Fruit fly (Drosophila melanogaster) whole organism, wandering third instar larva: ENCODE results near the gene Nha1.

Experiments used
- Abd-B ChIP-seq: fragments of >200 bp; optimal IDR thresholded peaks from 2 replicates; lab custom pipeline; 2017; ENCODE audit warnings: missing biosample characterization, missing genetic modification characterization
- CG32264 ChIP-seq: fragments of 200-800 bp; sonication (Bioruptor generic); optimal IDR thresholded peaks from 2 replicates; lab custom pipeline; 2016; ENCODE audit warnings: missing biosample characterization, missing genetic modification characterization
- CG9705 ChIP-seq: fragments of 200-800 bp; sonication (Bioruptor generic); optimal IDR thresholded peaks from 2 replicates; lab custom pipeline; 2018; ENCODE audit warnings: missing biosample characterization, mild to moderate bottlenecking, missing genetic modification characterization
- CrebA ChIP-seq: fragments of 200-800 bp; sonication (Bioruptor generic); optimal IDR thresholded peaks from 2 replicates; lab custom pipeline; 2016; ENCODE audit warnings: missing biosample characterization, mild to moderate bottlenecking, missing genetic modification characterization, borderline replicate concordance
- Dfd ChIP-seq: fragments of >200 bp; optimal IDR thresholded peaks from 2 replicates; lab custom pipeline; 2017; ENCODE audit warnings: missing biosample characterization, missing genetic modification characterization
- Dif ChIP-seq: fragments of 200-275, 200-300 bp; sonication (Bioruptor generic); optimal IDR thresholded peaks from 2 replicates; lab custom pipeline; 2018; ENCODE audit warnings: missing biosample characterization, missing genetic modification characterization; ENCODE audit not compliant: partially characterized antibody
- GATAd ChIP-seq: sonication (Bioruptor generic); optimal IDR thresholded peaks from 2 replicates; lab custom pipeline; 2016; ENCODE audit warnings: missing biosample characterization, missing genetic modification characterization
- HLH106 ChIP-seq: fragments of 200-800 bp; optimal IDR thresholded peaks from 3 replicates; lab custom pipeline; 2019; ENCODE audit warnings: missing biosample characterization, mild to moderate bottlenecking, missing genetic modification characterization, moderate library complexity
- Hnf4 ChIP-seq: fragments of 200-800 bp; sonication (Bioruptor generic); optimal IDR thresholded peaks from 2 replicates; lab custom pipeline; 2016; ENCODE audit warnings: missing biosample characterization, mild to moderate bottlenecking, missing genetic modification characterization
- Hr78 ChIP-seq: fragments of >200 bp; optimal IDR thresholded peaks from 2 replicates; lab custom pipeline; 2017; ENCODE audit warnings: missing biosample characterization, missing genetic modification characterization
- Hr83 ChIP-seq: fragments of 200-300 bp; sonication (Bioruptor generic); optimal IDR thresholded peaks from 2 replicates; lab custom pipeline; 2016; ENCODE audit warnings: missing biosample characterization, mild to moderate bottlenecking, missing genetic modification characterization, moderate library complexity; ENCODE audit not compliant: poor library complexity, severe bottlenecking
- Jra ChIP-seq: sonication (Bioruptor generic); optimal IDR thresholded peaks from 2 replicates; lab custom pipeline; 2016; ENCODE audit warnings: missing biosample characterization, missing genetic modification characterization
- Mio ChIP-seq: sonication (Bioruptor generic); optimal IDR thresholded peaks from 2 replicates; lab custom pipeline; 2016; ENCODE audit warnings: missing biosample characterization, missing genetic modification characterization
- Myc ChIP-seq: fragments of >200 bp; optimal IDR thresholded peaks from 2 replicates; lab custom pipeline; 2017
- N ChIP-seq: fragments of >200 bp; optimal IDR thresholded peaks from 2 replicates; lab custom pipeline; 2018; ENCODE audit warnings: missing biosample characterization, missing external identifiers, missing genetic modification characterization
- OdsH ChIP-seq: fragments of 200-800 bp; sonication (Bioruptor generic); optimal IDR thresholded peaks from 2 replicates; lab custom pipeline; 2016; ENCODE audit warnings: missing biosample characterization, mild to moderate bottlenecking, missing genetic modification characterization
- Rel ChIP-seq, 2 experiments: fragments of 200-800 bp; sonication (Bioruptor generic) in 1 of 2; optimal IDR thresholded peaks; 2 replicates in 1 of 2; 3 replicates in 1 of 2; lab custom pipeline; 2016 to 2019; ENCODE audit warnings: mild to moderate bottlenecking in 2 of 2, missing biosample characterization in 2 of 2, missing genetic modification characterization in 2 of 2, moderate library complexity in 1 of 2
- Sp1 ChIP-seq: fragments of 200-800 bp; sonication (Bioruptor generic); optimal IDR thresholded peaks from 3 replicates; lab custom pipeline; 2019; ENCODE audit warnings: missing biosample characterization, mild to moderate bottlenecking, missing genetic modification characterization, moderate library complexity
- Vsx2 ChIP-seq: fragments of 200-300, 225-300 bp; sonication (Bioruptor generic); optimal IDR thresholded peaks from 2 replicates; lab custom pipeline; 2018; ENCODE audit warnings: missing biosample characterization, missing genetic modification characterization; ENCODE audit not compliant: partially characterized antibody
- br ChIP-seq: fragments of 200-800 bp; sonication (Bioruptor generic); optimal IDR thresholded peaks from 2 replicates; lab custom pipeline; 2016; ENCODE audit warnings: missing biosample characterization, missing genetic modification characterization
- brk ChIP-seq: fragments of 200-800 bp; sonication (Bioruptor generic); optimal IDR thresholded peaks from 2 replicates; lab custom pipeline; 2016; ENCODE audit warnings: missing biosample characterization, mild to moderate bottlenecking, missing genetic modification characterization
- dl ChIP-seq, 2 experiments: fragments of 175-275, 200-275 bp in 1 of 2; fragments of 200-275 bp in 1 of 2; sonication (Bioruptor generic); optimal IDR thresholded peaks; lab custom pipeline; 2018; ENCODE audit warnings: mild to moderate bottlenecking in 2 of 2, missing biosample characterization in 2 of 2, missing genetic modification characterization in 2 of 2, moderate library complexity in 2 of 2; ENCODE audit not compliant: partially characterized antibody in 2 of 2, insufficient read depth in 1 of 2
- dmrt93B ChIP-seq: fragments of 200-800 bp; sonication (Bioruptor generic); optimal IDR thresholded peaks from 2 replicates; lab custom pipeline; 2018; ENCODE audit warnings: missing biosample characterization, mild to moderate bottlenecking, missing genetic modification characterization
- dsf ChIP-seq: sonication (Bioruptor generic); optimal IDR thresholded peaks from 2 replicates; lab custom pipeline; 2016; ENCODE audit warnings: missing biosample characterization, missing genetic modification characterization, borderline replicate concordance
- ey ChIP-seq: fragments of 200-800 bp; sonication (Bioruptor generic); optimal IDR thresholded peaks from 2 replicates; lab custom pipeline; 2016; ENCODE audit warnings: missing biosample characterization, missing genetic modification characterization
- foxo ChIP-seq, 2 experiments: fragments of 200-800 bp; sonication (Bioruptor generic); optimal IDR thresholded peaks; 2 replicates in 1 of 2; 3 replicates in 1 of 2; lab custom pipeline; 2016 to 2017; ENCODE audit warnings: missing biosample characterization in 2 of 2, missing genetic modification characterization in 2 of 2
- fru ChIP-seq: fragments of 200-800 bp; sonication (Bioruptor generic); optimal IDR thresholded peaks from 3 replicates; lab custom pipeline; 2016; ENCODE audit warnings: missing biosample characterization, mild to moderate bottlenecking, missing genetic modification characterization
- h ChIP-seq: fragments of 200-800 bp; sonication (Bioruptor generic); optimal IDR thresholded peaks from 3 replicates; lab custom pipeline; 2016; ENCODE audit warnings: missing biosample characterization, mild to moderate bottlenecking, missing genetic modification characterization
- jim ChIP-seq: fragments of 175-275, 200-325 bp; sonication (Bioruptor generic); optimal IDR thresholded peaks from 2 replicates; lab custom pipeline; 2016; ENCODE audit warnings: missing biosample characterization, mild to moderate bottlenecking, missing genetic modification characterization
- lola ChIP-seq: fragments of >200 bp; optimal IDR thresholded peaks from 2 replicates; lab custom pipeline; 2017; ENCODE audit warnings: missing biosample characterization, missing genetic modification characterization
- pan ChIP-seq: fragments of >200 bp; optimal IDR thresholded peaks from 2 replicates; lab custom pipeline; 2017
- psq ChIP-seq: fragments of 200-800 bp; sonication (Bioruptor generic); optimal IDR thresholded peaks from 3 replicates; lab custom pipeline; 2017; ENCODE audit warnings: missing biosample characterization, mild to moderate bottlenecking, missing genetic modification characterization, moderate library complexity
- rgr ChIP-seq: fragments of 200-800 bp; sonication (Bioruptor generic); optimal IDR thresholded peaks from 3 replicates; lab custom pipeline; 2016; ENCODE audit warnings: missing biosample characterization, mild to moderate bottlenecking, missing genetic modification characterization
- sage ChIP-seq: fragments of 200-800 bp; sonication (Bioruptor generic); optimal IDR thresholded peaks from 2 replicates; lab custom pipeline; 2016; ENCODE audit warnings: missing biosample characterization, mild to moderate bottlenecking, missing genetic modification characterization
- sv ChIP-seq: fragments of 200-800 bp; sonication (Bioruptor generic); optimal IDR thresholded peaks from 3 replicates; lab custom pipeline; 2016; ENCODE audit warnings: missing biosample characterization, missing genetic modification characterization
- tai ChIP-seq: sonication (Bioruptor generic); optimal IDR thresholded peaks from 2 replicates; lab custom pipeline; 2016; ENCODE audit warnings: missing biosample characterization, missing genetic modification characterization
- usp ChIP-seq: fragments of >200 bp; optimal IDR thresholded peaks from 2 replicates; lab custom pipeline; 2017; ENCODE audit warnings: missing biosample characterization, missing genetic modification characterization
- woc ChIP-seq: sonication (Bioruptor generic); optimal IDR thresholded peaks from 2 replicates; lab custom pipeline; 2016; ENCODE audit warnings: missing biosample characterization, mild to moderate bottlenecking, missing genetic modification characterization

Gene Nha1

dm6 chr2L:6870289-6870688, at the start of gene Nha1:
Gene Nha1 (minus strand): TSS chr2L:6870389.
- TF ChIP-seq Dif (GFP tag; lab: Kevin White, UChicago) (peak; percentile 13), ey (GFP tag; lab: Kevin White, UChicago) (no peak)
- TF ChIP-seq, all 38 proteins: peak for 1

- TF ChIP-seq usp (GFP tag; lab: Kevin White, UChicago) (no peak), Sp1 (no peak), Jra (GFP tag; lab: Kevin White, UChicago) (no peak), dsf (GFP tag; lab: Kevin White, UChicago) (no peak), Dif (GFP tag; lab: Kevin White, UChicago) (no peak), HLH106 (no peak), ey (GFP tag; lab: Kevin White, UChicago) (no peak), br (GFP tag; lab: Kevin White, UChicago) (no peak), Myc (peak; percentile 11), woc (GFP tag; lab: Kevin White, UChicago) (peak; percentile 72), OdsH (peak; percentile 4), Dfd (GFP tag; lab: Kevin White, UChicago) (no peak)
Observed at dm6 chr2L:6919203-6919849, 49.1 kb upstream of the Nha1 start.

DNA sequence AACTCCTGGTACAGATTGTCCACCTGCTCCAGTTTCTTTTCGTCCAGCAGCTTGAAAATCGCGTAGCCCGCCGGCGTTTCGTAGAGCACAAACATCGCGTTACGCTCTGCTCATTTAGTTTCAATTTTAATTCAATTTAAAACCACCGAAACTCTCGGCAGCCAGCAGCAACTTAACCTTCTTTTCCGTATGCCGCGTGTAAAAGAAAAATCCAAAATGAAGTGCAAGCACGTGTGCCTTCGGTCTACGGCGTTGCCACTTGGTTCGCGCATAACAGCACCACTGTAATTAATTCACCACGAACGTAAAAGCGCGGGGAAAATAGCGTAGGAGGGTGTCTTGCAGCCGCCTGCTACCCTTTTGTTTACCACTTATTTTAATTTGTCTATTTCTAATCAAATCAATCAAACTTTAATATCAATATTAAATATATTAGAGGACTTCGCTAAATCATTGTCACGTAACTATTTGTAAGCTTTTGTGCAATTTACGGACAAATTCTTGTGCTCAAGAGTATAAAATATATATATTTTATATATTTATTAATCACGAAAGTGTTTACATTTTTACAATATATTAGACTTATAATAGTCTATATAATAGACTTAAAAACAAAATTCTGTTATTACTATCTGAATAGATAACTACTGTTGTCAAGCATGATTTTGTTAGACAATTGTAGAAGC, 48.5 kb upstream of the Nha1 start, which contains the start of gene nop5:
Gene nop5 (minus strand): TSS at position 227 of the 686 bp plus-strand sequence.
- TF ChIP-seq Vsx2 (GFP tag; lab: Kevin White, UChicago): no peak
- peak; percentile 51 for TF ChIP-seq OdsH
- TF ChIP-seq lola (GFP tag; lab: Kevin White, UChicago): no peak
- TF ChIP-seq usp (GFP tag; lab: Kevin White, UChicago): no peak
- TF ChIP-seq N (GFP tag; lab: Kevin White, UChicago): no peak
- TF ChIP-seq Sp1: peak; percentile 80
- no peak for TF ChIP-seq sv (GFP tag; lab: Kevin White, UChicago)
- no peak for TF ChIP-seq Mio (GFP tag; lab: Kevin White, UChicago)
- TF ChIP-seq Hnf4: no peak
- TF ChIP-seq CrebA (GFP tag; lab: Kevin White, UChicago): no peak
- no peak for TF ChIP-seq Abd-B (GFP tag; lab: Kevin White, UChicago)
- no peak for TF ChIP-seq br (GFP tag; lab: Kevin White, UChicago)
- peak; percentile 28 for TF ChIP-seq CG9705 (GFP tag; lab: Kevin White, UChicago)
- no peak for TF ChIP-seq foxo (GFP tag; optimal IDR thresholded peaks at IDR 0.05; lab: Kevin White, UChicago)
- TF ChIP-seq Dfd (GFP tag; lab: Kevin White, UChicago): no peak
- TF ChIP-seq Rel (GFP tag; optimal IDR thresholded peaks at IDR 0.05; lab: Kevin White, UChicago): no peak
- peak; percentile 24 for TF ChIP-seq Rel (tag; optimal IDR thresholded peaks at IDR 0.05; lab: Kevin White, UChicago)
- no peak for TF ChIP-seq brk (GFP tag; lab: Kevin White, UChicago)
- peak; percentile 60 for TF ChIP-seq Myc
- TF ChIP-seq rgr: no peak
- peak; percentile 87 for TF ChIP-seq pan (lab: Kevin White, UChicago)
- TF ChIP-seq dmrt93B (GFP tag; lab: Kevin White, UChicago): no peak
- no peak for TF ChIP-seq fru (GFP tag; lab: Kevin White, UChicago)
- TF ChIP-seq dl (GFP tag; optimal IDR thresholded peaks at IDR 0.05; lab: Kevin White, UChicago; ENCODE audit: insufficient read depth in 1 of 2, partially characterized antibody in 2 of 2): no peak
- TF ChIP-seq Hr78 (GFP tag; lab: Kevin White, UChicago): no peak
- TF ChIP-seq dsf (GFP tag; lab: Kevin White, UChicago): no peak
- peak; percentile 82 for TF ChIP-seq HLH106
- no peak for TF ChIP-seq Hr83 (GFP tag; lab: Kevin White, UChicago)
- TF ChIP-seq sage: no peak
- no peak for TF ChIP-seq Dif (GFP tag; lab: Kevin White, UChicago)
- no peak for TF ChIP-seq jim (GFP tag; lab: Kevin White, UChicago)
- peak; percentile 55 for TF ChIP-seq woc (GFP tag; lab: Kevin White, UChicago)
- TF ChIP-seq CG32264 (GFP tag; lab: Kevin White, UChicago): no peak
- no peak for TF ChIP-seq Jra (GFP tag; lab: Kevin White, UChicago)
- no peak for TF ChIP-seq GATAd (GFP tag; lab: Kevin White, UChicago)
- TF ChIP-seq h (GFP tag; lab: Kevin White, UChicago): no peak
- TF ChIP-seq psq (GFP tag; lab: Kevin White, UChicago): peak; percentile 69
- TF ChIP-seq tai (GFP tag; lab: Kevin White, UChicago): no peak
- TF ChIP-seq ey (GFP tag; lab: Kevin White, UChicago): no peak
